Worm (Caenorhabditis elegans): ENCODE data around the gene C08B6.10.

Gene C08B6.10

DNA sequence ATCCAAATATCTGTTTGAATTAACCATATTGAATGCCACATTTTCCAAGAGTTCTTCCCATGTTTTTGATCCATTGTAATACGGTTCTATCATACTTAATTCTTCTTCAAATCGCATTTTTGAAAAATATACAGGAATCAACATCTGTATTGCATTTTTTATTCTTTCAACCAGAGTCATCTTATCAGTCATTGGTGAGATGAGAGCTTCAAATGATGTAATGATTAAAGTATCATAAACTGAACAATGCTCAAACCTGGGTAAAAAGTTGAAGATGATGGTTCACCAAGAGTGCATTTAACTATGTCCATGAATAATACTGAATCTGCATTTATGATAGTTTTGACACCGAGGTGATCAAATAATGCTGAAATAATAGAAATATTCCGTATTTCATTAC lies 21.5 kb upstream of the C08B6.10 start:
- TF ChIP-seq him-1 (tag; optimal IDR thresholded peaks at IDR 0.05): no peak
- TF ChIP-seq W03F9.2 (tag; optimal IDR thresholded peaks at IDR 0.05): no peak
- no peak for TF ChIP-seq dao-5 (tag; optimal IDR thresholded peaks at IDR 0.05)

DNA sequence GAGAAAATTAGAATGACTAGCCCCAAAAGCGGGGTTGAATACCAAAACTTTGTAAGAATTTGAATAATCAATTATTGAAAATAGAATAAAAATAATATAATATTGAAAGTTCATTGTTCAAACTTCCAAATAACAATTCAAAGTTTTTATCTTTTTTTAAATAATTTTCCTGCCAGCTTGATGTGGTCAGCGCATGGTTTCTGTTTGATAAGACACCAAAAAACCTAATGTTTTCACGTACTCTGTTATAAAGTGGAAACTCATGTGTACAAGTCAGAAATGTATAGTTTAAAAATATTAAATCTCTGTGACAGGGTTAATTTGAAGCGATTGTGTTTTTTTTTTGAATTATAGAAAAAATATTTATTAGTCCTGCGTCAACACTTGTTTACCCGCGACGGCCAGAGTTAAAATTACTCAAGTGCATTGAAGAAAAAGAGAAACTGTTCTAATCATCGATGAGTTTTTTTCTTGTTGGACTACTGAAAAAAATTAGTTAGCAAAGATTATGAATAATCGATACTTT lies 20.4 kb upstream of the C08B6.10 start, which contains the start of gene ugt-17:
TSS of gene ugt-17 (minus strand) at position 180 of the 526 bp plus-strand sequence.
- TF ChIP-seq W03F9.2 (tag; optimal IDR thresholded peaks at IDR 0.05) (no peak), him-1 (tag; optimal IDR thresholded peaks at IDR 0.05) (no peak), dao-5 (tag; optimal IDR thresholded peaks at IDR 0.05) (no peak)

DNA sequence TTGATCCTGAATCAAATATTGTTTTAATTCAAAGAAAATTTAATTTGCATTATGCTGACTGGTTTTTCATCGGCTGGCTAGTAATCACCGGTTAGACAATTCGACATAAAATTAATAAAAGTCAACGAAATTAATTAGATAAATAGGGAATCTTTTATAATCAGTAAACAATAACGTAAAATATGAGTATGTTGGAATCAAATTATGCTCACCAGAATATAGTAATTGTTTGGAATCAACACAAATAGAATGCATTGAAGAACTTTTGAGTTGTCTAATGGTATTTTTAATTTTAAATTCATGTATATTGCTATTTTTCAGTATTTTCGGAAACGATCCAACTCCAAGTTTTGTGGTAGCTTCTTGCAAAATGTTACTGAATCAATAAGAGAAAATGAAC lies 19.9 kb upstream of the C08B6.10 start, which contains the start of gene C08B6.2:
TSS of gene C08B6.2 (plus strand) at position 301 of the 400 bp plus-strand sequence.
- no peak for TF ChIP-seq W03F9.2 (tag; optimal IDR thresholded peaks at IDR 0.05)
- TF ChIP-seq dao-5 (tag; optimal IDR thresholded peaks at IDR 0.05): no peak
- no peak for TF ChIP-seq him-1 (tag; optimal IDR thresholded peaks at IDR 0.05)

DNA sequence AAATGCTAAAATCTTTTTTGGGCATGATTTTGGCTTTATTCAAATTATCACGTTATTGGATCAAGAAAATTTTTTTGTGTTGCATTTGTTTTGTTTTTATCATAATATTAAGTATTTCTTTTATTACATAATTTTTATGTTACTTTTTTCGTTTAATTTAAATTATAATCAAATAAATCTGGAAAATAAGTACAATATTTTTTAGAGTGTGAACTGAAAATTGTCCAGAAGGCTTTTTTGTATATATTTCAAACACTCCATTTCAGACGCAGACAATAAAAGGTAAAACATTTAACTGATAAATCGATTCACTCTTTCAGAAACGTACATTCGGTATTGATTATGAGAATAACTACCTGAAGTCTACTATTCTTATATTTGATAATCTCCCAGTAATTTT lies 18.0 kb upstream of the C08B6.10 start, which contains the start of gene C08B6.11:
TSS of gene C08B6.11 (plus strand) at position 301 of the 400 bp plus-strand sequence.
- TF ChIP-seq him-1 (tag; optimal IDR thresholded peaks at IDR 0.05) (no peak), W03F9.2 (tag; optimal IDR thresholded peaks at IDR 0.05) (no peak), dao-5 (tag; optimal IDR thresholded peaks at IDR 0.05) (no peak)

DNA sequence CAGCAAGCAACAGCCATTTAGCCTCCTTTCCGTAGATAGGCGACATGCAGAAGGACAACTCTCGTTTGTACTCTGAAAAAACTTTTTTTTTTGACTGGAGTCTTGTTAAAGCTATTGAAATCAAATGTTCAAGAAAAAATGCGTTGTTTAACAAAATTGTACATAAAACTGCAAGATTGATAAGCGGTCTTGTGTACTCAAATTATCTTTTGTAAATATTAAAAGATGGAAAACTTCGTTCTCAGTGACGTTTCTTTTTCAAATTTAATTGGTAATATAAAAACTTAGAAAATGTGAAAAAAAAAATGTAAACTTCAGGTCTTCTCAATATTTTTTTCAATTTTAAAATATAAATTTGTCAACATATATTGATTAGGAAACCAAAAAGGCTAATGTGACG lies 14.2 kb upstream of the C08B6.10 start:
- TF ChIP-seq W03F9.2 (tag; optimal IDR thresholded peaks at IDR 0.05): no peak
- TF ChIP-seq him-1 (tag; optimal IDR thresholded peaks at IDR 0.05): no peak
- no peak for TF ChIP-seq dao-5 (tag; optimal IDR thresholded peaks at IDR 0.05)

DNA sequence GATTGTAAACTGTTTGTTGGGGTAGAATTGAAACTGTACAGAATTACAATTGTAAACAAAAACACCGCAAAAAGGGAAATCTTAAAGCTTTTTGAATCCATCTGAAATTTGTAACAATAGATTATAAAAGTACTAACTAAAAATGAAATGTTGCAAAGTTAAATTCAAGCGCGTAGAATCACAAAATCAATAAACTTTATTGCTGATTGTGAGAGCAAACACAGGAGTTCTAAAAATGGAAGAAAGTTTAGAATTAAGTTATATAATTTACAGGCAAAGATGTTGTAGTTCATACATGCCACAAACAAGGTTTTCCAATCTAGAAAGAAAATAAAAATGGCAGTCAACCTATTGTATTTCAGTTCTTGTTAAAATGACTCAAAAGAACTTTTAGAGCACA lies 13.1 kb upstream of the C08B6.10 start, which contains the start of gene C08B6.3:
TSS of gene C08B6.3 (minus strand) at position 101 of the 400 bp plus-strand sequence.
- TF ChIP-seq W03F9.2 (tag; optimal IDR thresholded peaks at IDR 0.05) (no peak), dao-5 (tag; optimal IDR thresholded peaks at IDR 0.05) (no peak), him-1 (tag; optimal IDR thresholded peaks at IDR 0.05) (no peak)

DNA sequence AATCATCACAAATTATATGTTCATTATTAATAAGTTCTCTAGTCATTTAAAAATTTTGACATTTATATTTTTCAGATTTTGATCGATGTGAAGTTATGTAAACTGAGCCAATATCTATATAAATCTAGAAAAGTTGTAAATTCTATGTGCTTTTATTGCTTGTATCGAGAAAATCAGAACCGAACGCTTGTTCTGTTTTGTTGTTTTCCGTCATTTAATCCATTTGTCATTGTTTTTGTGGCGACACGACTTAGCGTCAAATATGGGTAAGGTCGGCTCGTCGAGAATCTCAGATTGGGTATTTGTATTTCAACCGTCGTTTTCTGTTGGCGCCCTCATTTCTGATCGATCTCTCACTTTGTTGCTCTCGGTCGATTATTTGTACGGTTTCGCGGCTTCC lies 11.0 kb upstream of the C08B6.10 start, which contains the start of gene cht-5:
TSS of gene cht-5 (plus strand) at position 301 of the 400 bp plus-strand sequence.
- TF ChIP-seq dao-5 (tag; optimal IDR thresholded peaks at IDR 0.05): no peak
- TF ChIP-seq W03F9.2 (tag; optimal IDR thresholded peaks at IDR 0.05): no peak
- no peak for TF ChIP-seq him-1 (tag; optimal IDR thresholded peaks at IDR 0.05)

DNA sequence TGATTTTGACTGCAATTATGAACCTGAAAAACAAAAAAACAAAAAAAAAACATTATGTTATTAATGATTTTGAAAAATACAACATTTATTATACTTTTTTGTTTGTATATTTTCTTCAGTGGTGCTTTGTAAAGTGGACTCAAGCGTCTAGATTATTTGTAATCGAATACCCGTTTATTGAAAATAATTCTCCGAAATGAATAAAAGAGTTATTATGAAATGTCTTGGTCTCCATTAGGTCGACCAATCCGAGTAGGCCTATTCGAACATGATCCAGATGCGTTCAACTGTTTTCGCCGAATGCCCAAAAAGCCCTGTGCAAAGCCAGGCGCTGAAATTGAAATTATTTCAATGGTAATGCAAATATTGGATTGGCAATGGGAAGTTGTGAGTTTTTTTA lies 7.8 kb upstream of the C08B6.10 start, which contains the start of gene C08B6.5:
TSS of gene C08B6.5 (plus strand) at position 301 of the 400 bp plus-strand sequence.
- no peak for TF ChIP-seq dao-5 (tag; optimal IDR thresholded peaks at IDR 0.05)
- TF ChIP-seq him-1 (tag; optimal IDR thresholded peaks at IDR 0.05): no peak

DNA sequence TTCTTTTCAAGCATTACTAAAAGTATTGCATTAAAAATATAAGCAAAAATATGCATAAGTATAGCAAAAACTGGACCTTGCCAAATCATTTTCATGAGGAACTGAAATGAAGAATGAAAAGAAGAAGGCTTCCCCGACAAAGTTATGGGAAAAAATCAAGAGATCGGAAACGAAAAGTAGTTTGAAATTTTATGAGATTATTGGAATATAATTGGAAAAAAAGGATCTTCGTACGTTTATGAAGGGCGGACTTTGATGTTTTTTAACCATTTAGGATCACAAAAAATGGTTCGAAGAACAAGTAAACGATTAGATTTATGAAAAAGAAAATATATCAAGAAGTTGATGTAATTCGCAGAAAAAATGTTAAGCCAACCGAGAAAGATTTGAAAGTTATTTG lies 4.4 kb upstream of the C08B6.10 start, which contains the start of gene srxa-18:
TSS of gene srxa-18 (minus strand) at position 100 of the 400 bp plus-strand sequence.
- TF ChIP-seq him-1 (tag; optimal IDR thresholded peaks at IDR 0.05): no peak
- TF ChIP-seq W03F9.2 (tag; optimal IDR thresholded peaks at IDR 0.05): no peak
- TF ChIP-seq dao-5 (tag; optimal IDR thresholded peaks at IDR 0.05): no peak

DNA sequence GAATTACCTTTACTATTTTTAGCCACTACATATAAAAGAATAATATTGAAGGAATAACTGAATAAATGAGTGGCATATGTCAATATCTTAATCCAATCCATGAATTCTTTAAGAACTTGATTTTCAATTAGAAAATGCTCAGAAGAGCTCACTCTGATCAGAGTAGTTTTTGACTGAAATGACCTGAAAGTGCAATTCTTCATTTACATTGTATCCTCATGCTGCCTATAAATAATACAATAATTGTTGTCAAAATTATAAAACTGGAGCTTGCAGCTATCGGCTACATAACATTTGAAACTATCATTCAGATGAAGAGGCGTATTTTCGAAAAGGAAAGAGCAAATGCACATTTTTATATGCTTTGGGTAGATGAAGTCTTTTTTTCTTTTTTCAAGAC lies 2.6 kb upstream of the C08B6.10 start, which contains the start of gene srxa-19:
TSS of gene srxa-19 (minus strand) at position 101 of the 400 bp plus-strand sequence.
- TF ChIP-seq dao-5 (tag; optimal IDR thresholded peaks at IDR 0.05) (no peak), him-1 (tag; optimal IDR thresholded peaks at IDR 0.05) (no peak), W03F9.2 (tag; optimal IDR thresholded peaks at IDR 0.05) (no peak)

DNA sequence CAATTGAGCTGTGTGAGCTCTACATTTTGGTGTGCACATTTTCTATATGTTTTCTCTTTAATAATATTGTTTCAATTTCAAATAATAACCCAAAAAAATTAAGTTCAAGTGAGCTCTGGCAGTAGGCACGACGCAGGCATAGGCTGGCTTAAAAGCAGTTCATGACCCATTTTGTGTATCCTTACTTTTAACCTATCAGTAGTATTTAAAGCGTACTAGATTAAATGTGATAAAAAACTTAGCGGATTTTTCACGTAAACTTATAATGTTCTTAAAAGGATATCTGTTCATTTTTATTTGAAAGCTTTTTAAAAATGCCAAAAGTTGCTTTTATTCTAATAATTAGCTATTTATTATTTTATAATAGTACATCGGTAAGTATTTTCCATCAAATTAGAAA lies 2.0 kb upstream of the C08B6.10 start, which contains the start of gene C08B6.6:
TSS of gene C08B6.6 (plus strand) at position 301 of the 400 bp plus-strand sequence.
- TF ChIP-seq W03F9.2 (tag; optimal IDR thresholded peaks at IDR 0.05) (no peak), dao-5 (tag; optimal IDR thresholded peaks at IDR 0.05) (no peak), him-1 (tag; optimal IDR thresholded peaks at IDR 0.05) (no peak)

DNA sequence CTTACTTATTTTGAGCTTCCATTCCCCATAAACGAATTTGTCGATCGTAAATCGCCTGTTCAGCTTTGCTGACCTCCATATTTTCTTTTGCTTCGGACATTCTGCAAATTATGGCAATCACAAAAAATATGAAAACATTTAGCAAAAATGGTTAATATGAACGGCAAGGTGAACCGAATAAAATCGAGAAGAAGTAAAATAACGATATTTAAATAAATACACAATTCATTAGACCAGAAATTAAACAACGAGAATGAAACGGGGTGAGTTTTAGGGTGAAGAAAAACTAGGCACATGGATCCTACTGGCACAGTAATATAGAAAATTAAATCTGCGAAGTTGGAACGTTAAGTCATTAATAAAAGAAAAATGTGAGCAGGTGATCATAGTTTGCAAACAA lies 4.9 kb downstream of the C08B6.10 start, which contains the start of gene aos-1:
TSS of gene aos-1 (minus strand) at position 101 of the 400 bp plus-strand sequence.
- TF ChIP-seq W03F9.2 (tag; optimal IDR thresholded peaks at IDR 0.05): no peak

DNA sequence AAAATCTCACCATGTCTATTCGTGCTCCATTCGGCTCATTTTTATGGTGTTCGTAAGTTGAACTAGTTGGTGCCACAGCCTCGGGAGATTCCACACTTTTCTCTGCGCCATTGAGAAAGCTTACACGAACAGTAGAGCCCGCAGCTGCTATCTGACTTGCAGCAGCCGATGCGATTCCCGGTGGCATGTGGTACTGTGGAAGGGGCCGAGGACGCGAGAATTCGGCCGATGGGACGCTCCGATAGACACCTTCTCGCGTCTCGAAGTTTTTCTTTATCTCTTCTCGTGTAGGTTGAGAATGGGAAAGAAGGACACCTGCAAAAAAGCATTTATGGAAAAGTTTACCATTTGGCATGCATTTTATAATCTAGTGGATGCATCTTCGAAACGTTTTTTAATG lies 8.0 kb downstream of the C08B6.10 start:
- TF ChIP-seq W03F9.2 (tag; optimal IDR thresholded peaks at IDR 0.05) (no peak), him-1 (tag; optimal IDR thresholded peaks at IDR 0.05) (no peak), dao-5 (tag; optimal IDR thresholded peaks at IDR 0.05) (no peak)

DNA sequence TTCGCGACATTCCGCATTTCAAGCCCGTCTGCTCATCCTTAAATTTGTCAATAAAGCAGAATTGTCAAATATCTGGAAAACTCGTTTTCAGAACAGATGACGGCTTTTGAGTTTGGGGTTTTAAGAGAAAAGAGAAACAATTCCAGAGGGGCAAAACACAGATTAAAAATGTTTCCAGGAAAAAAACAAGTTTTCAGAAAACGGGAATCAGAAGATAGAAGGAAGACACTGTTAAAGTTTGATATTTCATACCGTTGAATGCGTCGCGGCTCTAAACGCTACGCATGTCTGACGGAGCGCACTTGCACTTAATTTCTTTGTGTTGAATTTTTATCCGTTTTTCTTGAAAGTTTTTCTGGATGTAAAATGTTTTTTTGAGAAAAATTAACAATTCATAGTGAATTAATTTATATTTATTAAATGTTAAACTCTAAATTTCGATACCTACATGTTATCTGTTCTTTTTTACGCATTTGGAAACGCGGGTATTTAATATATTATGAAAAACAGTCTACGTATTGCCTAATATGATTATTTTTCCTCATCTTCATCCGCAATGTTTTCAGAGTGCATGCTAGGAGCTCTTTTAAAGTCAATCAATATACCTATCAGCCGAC lies 8.9 kb downstream of the C08B6.10 start, which contains the start of the genes C08B6.18, wdr-20 and C08B6.8:
TSS of gene C08B6.18 (minus strand) at position 51 of the 617 bp plus-strand sequence.
TSS of gene wdr-20 (minus strand) at position 82 of the 617 bp plus-strand sequence.
TSS of gene C08B6.8 (plus strand) at position 567 of the 617 bp plus-strand sequence.
- TF ChIP-seq W03F9.2 (tag; optimal IDR thresholded peaks at IDR 0.05) (no peak), dao-5 (tag; optimal IDR thresholded peaks at IDR 0.05) (no peak), him-1 (tag; optimal IDR thresholded peaks at IDR 0.05) (no peak)
